Fruit fly (Drosophila melanogaster): ENCODE measurements around the gene Zmynd8.
A peak's percentile ranks its signal among the peaks of the same experiment; 100 is the strongest.

The Zmynd8 gene

dm6 chr3R:31636501-31636900 lies 32.8 kb upstream of the Zmynd8 start (continued):
- TF ChIP-seq B-H1 (GFP tag; IDR thresholded peaks at IDR 0.05) (no peak), Dip3 (GFP tag; optimal IDR thresholded peaks at IDR 0.05) (no peak), dan (GFP tag; IDR thresholded peaks at IDR 0.05) (no peak), crp (GFP tag; optimal IDR thresholded peaks at IDR 0.05) (no peak), tin (GFP tag; optimal IDR thresholded peaks at IDR 0.05) (peak; percentile 4), CG12659 (GFP tag; optimal IDR thresholded peaks at IDR 0.05) (peak; percentile 36), Awh (GFP tag; IDR thresholded peaks at IDR 0.05) (no peak), CG3726 (GFP tag; IDR thresholded peaks at IDR 0.05) (no peak), HLH54F (GFP tag; optimal IDR thresholded peaks at IDR 0.05) (peak; percentile 35), row (GFP tag; IDR thresholded peaks at IDR 0.05) (peak; percentile 68), gcm2 (GFP tag; optimal IDR thresholded peaks at IDR 0.05) (no peak), chinmo (GFP tag; IDR thresholded peaks at IDR 0.05; ENCODE audit: partially characterized antibody) (no peak), tgo (GFP tag; IDR thresholded peaks at IDR 0.05) (peak; percentile 15; the same call in 1 of the 3 replicates), CG10267 (tag; optimal IDR thresholded peaks at IDR 0.05) (no peak), CG14860 (GFP tag; IDR thresholded peaks at IDR 0.05; ENCODE audit: partially characterized antibody) (no peak), zen (tag; optimal IDR thresholded peaks at IDR 0.05) (peak; percentile 7), pan (optimal IDR thresholded peaks at IDR 0.05) (no peak), pan (GFP tag; optimal IDR thresholded peaks at IDR 0.05 in 1 of 2, IDR thresholded peaks at IDR 0.05 in 1 of 2) (peak in 1 of 2 experiments; percentile 25), repo (GFP tag; optimal IDR thresholded peaks at IDR 0.05) (no peak), CG8089 (GFP tag; optimal IDR thresholded peaks at IDR 0.05) (no peak), CG31365 (tag; optimal IDR thresholded peaks at IDR 0.05) (no peak), D (optimal IDR thresholded peaks at IDR 0.05) (no peak), D (GFP tag; optimal IDR thresholded peaks at IDR 0.05) (no peak), CG11398 (GFP tag; optimal IDR thresholded peaks at IDR 0.05) (no peak), sima (GFP tag; optimal IDR thresholded peaks at IDR 0.05) (no peak), CG9437 (GFP tag; optimal IDR thresholded peaks at IDR 0.05) (no peak), Dref (GFP tag; IDR thresholded peaks at IDR 0.05) (no peak), CG12104 (GFP tag; optimal IDR thresholded peaks at IDR 0.05) (no peak), gsb (GFP tag; IDR thresholded peaks at IDR 0.05) (no peak), gcm (GFP tag; optimal IDR thresholded peaks at IDR 0.05) (no peak), odd (GFP tag; optimal IDR thresholded peaks at IDR 0.05) (no peak), CG18476 (GFP tag; optimal IDR thresholded peaks at IDR 0.05) (no peak), CG2116 (GFP tag; optimal IDR thresholded peaks at IDR 0.05) (no peak), corto (GFP tag; optimal IDR thresholded peaks at IDR 0.05) (no peak), vvl (GFP tag; IDR thresholded peaks at IDR 0.05) (peak; percentile 32; the same call in 1 of the 2 replicates), gt (GFP tag; IDR thresholded peaks at IDR 0.05) (no peak), sisA (GFP tag; IDR thresholded peaks at IDR 0.05) (0 out of 2 replicates have a peak, but pooled peaks have one; percentile 52), CG15601 (tag; optimal IDR thresholded peaks at IDR 0.05) (no peak), fd96Cb (tag; optimal IDR thresholded peaks at IDR 0.05) (peak; percentile 12), CG34376 (GFP tag; optimal IDR thresholded peaks at IDR 0.05) (no peak), unpg (GFP tag; optimal IDR thresholded peaks at IDR 0.05) (no peak), Opbp (GFP tag; IDR thresholded peaks at IDR 0.05; ENCODE audit: partially characterized antibody) (no peak), CrebB (tag; optimal IDR thresholded peaks at IDR 0.05) (no peak), Meics (GFP tag; optimal IDR thresholded peaks at IDR 0.05) (peak; percentile 50), dysf (GFP tag; IDR thresholded peaks at IDR 0.05) (no peak), CG7271 (tag; optimal IDR thresholded peaks at IDR 0.05) (no peak), nmo (GFP tag; optimal IDR thresholded peaks at IDR 0.05) (peak; percentile 0), Aef1 (GFP tag; IDR thresholded peaks at IDR 0.05) (peak; percentile 30; the same call in 1 of the 3 replicates), bowl (GFP tag; IDR thresholded peaks at IDR 0.05) (no peak), run (tag; optimal IDR thresholded peaks at IDR 0.05) (no peak), CG1832 (GFP tag; optimal IDR thresholded peaks at IDR 0.05) (no peak), CG7928 (GFP tag; optimal IDR thresholded peaks at IDR 0.05) (no peak)

Measured in whole organism, embryonic.